Fruit fly (Drosophila melanogaster) Kc167 (cell line): ENCODE data around the gene CG13449.

Source experiments
- Sin3A ChIP-seq: fragments of >200 bp; optimal IDR thresholded peaks from 2 replicates; lab custom pipeline; 2018; ENCODE audit warnings: missing external identifiers
- h ChIP-seq: fragments of >200 bp; optimal IDR thresholded peaks from 3 replicates; lab custom pipeline; 2018; ENCODE audit warnings: missing external identifiers
- insv ChIP-seq: fragments of >200 bp; optimal IDR thresholded peaks from 3 replicates; lab custom pipeline; 2018; ENCODE audit warnings: missing external identifiers
- psq ChIP-seq: fragments of >200 bp; optimal IDR thresholded peaks from 2 replicates; lab custom pipeline; 2017; ENCODE audit warnings: missing external identifiers

DNA sequence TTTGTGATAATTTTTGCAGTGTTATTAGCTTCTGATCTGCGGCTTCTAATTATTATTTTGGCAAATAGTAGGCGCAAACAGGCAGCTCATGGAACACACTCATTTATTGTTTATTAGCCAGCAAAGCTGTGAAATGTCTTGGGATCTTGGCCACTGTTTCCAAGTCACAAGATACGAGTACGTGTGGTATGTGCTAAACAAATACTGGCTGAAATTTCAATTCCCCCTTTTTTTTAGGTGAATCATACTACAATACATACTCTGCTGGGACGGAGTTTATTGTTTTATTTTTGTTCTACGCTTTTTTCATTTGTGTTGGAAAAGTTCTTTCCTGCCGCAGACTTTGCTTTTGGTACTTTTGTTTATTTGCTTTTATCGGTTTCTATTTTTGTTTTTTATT lies 18.4 kb upstream of the CG13449 start:
- no peak for TF ChIP-seq h
- TF ChIP-seq Sin3A (lab: Kevin White, UChicago): no peak
- no peak for TF ChIP-seq psq
- TF ChIP-seq insv: no peak
